Fruit fly (Drosophila melanogaster) S2 (cell line): ENCODE measurements around the gene Jon66Ci.

ENCODE experiments used
- CG8478 ChIP-seq: fragments of >200 bp; optimal IDR thresholded peaks from 2 replicates; lab custom pipeline; 2018
- CTCF ChIP-seq, 2 experiments: fragments of >200 bp; optimal IDR thresholded peaks; 2 replicates each; lab custom pipeline; 2018

Jon66Ci gene

DNA sequence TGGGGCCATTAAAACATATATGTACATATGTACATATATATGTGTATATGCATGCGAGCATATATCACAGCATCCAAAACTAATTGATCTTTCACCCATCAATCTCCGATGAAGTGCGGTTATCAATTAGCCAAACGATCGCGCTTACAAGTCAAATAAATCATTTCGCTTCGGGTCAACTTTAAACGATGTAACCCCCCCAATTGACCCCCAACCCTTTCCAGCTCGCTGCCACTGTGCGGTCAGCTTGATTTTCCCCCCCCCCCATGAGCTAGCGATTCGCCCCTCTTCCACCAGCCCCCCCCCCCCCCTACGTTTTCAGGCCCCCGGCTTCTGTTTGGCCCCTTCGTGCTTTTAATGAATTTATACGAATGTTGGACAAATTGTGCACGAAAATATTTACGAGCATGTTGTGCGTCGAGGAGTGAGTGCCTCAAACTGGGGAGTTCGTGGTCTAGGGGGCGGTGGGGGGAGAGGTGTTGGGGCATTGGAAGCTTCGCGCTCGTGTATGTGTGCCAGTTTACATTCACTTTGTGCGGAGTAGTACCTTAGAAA is 28.4 kb downstream of the Jon66Ci start:
- TF ChIP-seq CTCF (optimal IDR thresholded peaks at IDR 0.05; lab: Kevin White, UChicago) (no peak), CG8478 (no peak)

DNA sequence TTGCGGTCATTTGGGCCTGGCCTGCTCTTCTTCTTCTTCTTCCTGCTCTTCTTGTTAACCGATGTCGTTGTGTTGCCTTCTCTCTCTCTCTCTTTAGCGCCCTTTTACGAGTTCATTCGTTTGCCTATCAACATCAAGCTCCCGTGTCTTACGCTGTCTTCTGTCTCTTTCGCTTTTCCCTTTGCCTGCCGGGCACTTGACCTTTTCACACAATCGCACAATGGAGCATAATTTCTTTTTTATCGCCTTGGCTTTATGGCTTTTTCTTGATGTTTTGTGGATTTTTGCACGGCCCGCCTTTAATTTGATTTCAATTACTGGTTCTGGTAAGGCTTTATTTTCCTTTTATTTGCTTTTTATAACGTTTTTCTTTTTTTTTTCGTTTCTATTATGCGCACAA is 30.0 kb downstream of the Jon66Ci start:
- TF ChIP-seq CTCF (optimal IDR thresholded peaks at IDR 0.05; lab: Kevin White, UChicago) (no peak), CG8478 (no peak)

- TF ChIP-seq CG8478 (no peak), CTCF (optimal IDR thresholded peaks at IDR 0.05; lab: Kevin White, UChicago) (no peak)
Measured at dm6 chr3L:8421808-8422586, 30.7 kb downstream of the Jon66Ci start, which contains the start of gene CG32354. Gene CG32354 (minus strand): TSS chr3L:8422205.

dm6 chr3L:8423156-8423555 is 31.8 kb downstream of the Jon66Ci start:
- no peak for TF ChIP-seq CTCF (optimal IDR thresholded peaks at IDR 0.05; lab: Kevin White, UChicago)
- no peak for TF ChIP-seq CG8478

dm6 chr3L:8424831-8425336 is 33.5 kb downstream of the Jon66Ci start, which contains the start of gene Cbl:
Gene Cbl (plus strand): TSS chr3L:8424954.
- TF ChIP-seq CG8478 (no peak), CTCF (optimal IDR thresholded peaks at IDR 0.05; lab: Kevin White, UChicago) (peak in 1 of 2 experiments; percentile 28)

- no peak for TF ChIP-seq CTCF (optimal IDR thresholded peaks at IDR 0.05; lab: Kevin White, UChicago)
- no peak for TF ChIP-seq CG8478
Measured at dm6 chr3L:8437583-8437982, 46.2 kb downstream of the Jon66Ci start.

DNA sequence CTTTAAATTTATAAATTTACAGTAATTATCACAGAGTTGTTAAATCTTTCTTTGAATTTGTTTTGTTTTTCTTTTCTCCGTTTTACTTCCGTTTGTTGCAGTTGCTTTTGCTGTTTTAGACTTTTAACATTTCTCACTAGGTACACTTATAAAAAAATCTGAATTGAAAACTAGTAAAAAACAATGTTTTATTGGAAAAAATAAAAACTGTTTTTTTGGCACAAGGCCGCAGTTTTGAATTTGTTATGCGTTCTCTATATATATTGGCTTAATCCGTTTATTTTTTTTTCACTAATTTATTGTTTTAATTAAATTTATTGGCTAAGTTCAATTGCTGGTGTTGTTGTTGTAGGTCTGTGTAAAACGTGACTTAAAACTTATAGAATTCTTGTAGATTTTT is 48.7 kb downstream of the Jon66Ci start:
- no peak for TF ChIP-seq CTCF (optimal IDR thresholded peaks at IDR 0.05; lab: Kevin White, UChicago)
- no peak for TF ChIP-seq CG8478

DNA sequence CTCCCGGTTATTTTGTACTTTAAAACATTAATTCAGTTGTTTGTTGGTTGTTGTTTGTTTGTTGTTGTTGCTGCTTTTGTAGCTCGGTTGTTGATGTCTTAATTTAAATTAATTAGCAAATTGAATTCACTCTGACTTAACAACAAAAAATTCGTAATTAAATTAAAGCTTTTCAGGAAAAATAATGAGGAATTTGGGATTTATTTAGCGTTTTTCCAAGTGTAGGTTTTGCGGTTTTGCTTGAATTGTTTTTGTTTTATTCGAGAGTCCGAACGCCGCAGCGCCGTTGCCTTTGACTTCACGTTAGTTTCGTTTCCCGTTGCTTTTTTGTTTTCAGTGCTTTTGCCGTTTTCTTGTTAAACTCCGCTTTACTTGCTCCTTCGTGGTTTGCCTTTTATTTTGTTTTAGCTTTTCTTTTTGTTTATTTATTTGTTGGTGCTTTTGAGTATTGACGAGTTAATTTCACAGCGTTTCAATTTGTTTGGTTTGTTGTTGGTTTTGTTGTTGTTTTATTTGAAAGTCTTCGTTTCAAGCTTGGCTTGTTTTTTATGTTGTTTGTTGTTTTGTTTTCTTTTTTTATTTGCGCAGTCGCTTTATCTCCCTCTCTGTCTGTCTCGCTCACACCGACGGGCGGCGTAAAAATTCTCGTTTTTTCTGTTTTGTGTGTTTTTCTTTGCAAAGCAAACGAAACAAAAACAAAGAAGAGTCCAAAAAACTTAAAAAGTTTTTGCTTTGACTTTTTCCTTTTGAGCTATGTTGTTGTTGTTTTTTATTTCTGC is 49.6 kb downstream of the Jon66Ci start:
- TF ChIP-seq CTCF (optimal IDR thresholded peaks at IDR 0.05; lab: Kevin White, UChicago) (no peak), CG8478 (no peak)
